Worm (Caenorhabditis elegans): ENCODE data around the gene sri-65.
A peak's percentile ranks its signal among the peaks of the same experiment; 100 is the strongest.
"Not testable (repeated sequence)": the region's sequence is repeated elsewhere in the genome, so short reads cannot be mapped to it uniquely, and the experiment has no call there.

The sri-65 gene

DNA sequence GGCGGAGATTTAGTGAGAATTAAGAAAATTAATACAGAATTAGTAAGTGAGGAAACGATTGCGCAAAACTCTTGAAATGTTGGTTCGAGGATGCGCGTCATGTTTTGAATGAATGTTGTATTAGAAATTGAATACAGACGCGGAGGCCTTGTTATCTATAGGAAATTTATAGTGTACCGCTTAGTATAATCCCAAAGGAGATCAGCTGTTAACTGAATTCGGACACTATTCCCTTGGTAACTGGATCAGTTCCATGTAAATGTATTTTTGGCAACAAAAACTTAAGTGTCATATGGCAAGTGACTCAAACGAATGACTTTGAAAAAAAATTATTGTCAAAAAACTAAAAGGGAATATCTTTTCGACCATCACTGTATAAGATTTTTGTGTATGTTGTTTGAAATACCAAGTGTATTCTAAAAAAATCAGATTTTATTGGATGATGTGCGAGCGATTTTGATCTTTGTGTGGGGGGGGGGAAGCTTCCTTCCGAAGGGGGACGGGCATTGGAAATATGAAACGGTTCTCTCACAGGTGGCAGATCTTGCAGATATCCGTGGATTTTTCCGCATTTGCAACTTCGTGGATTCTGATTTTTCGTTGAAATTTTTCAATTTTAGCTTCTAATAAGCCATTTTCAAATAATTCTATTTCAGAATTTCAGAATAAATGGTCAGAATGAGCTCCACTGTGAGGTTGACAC lies 41.6 kb downstream of the sri-65 start, which contains the start of the genes W08G11.5 and W08G11.1:
Gene W08G11.5, minus strand, starts transcription at position 101 of the 703 bp plus-strand sequence.
Gene W08G11.1, plus strand, starts transcription at position 653 of the 703 bp plus-strand sequence.
- no peak for TF ChIP-seq ceh-90 (tag; optimal IDR thresholded peaks at IDR 0.05)
- TF ChIP-seq lin-15B (tag; optimal IDR thresholded peaks at IDR 0.05) = no peak
- TF ChIP-seq nhr-47 (tag; optimal IDR thresholded peaks at IDR 0.05) = no peak
- no peak for TF ChIP-seq Y116A8C.19 (tag; optimal IDR thresholded peaks at IDR 0.05; ENCODE audit: borderline replicate concordance)
- TF ChIP-seq nhr-76 (tag; optimal IDR thresholded peaks at IDR 0.05) = no peak
- TF ChIP-seq nhr-28 (tag; optimal IDR thresholded peaks at IDR 0.05) = no peak
- no peak for TF ChIP-seq hlh-17 (GFP tag; optimal IDR thresholded peaks at IDR 0.05; ENCODE audit: borderline replicate concordance)
- no peak for TF ChIP-seq pag-3 (tag; optimal IDR thresholded peaks at IDR 0.05; ENCODE audit: borderline replicate concordance, insufficient read depth)

DNA sequence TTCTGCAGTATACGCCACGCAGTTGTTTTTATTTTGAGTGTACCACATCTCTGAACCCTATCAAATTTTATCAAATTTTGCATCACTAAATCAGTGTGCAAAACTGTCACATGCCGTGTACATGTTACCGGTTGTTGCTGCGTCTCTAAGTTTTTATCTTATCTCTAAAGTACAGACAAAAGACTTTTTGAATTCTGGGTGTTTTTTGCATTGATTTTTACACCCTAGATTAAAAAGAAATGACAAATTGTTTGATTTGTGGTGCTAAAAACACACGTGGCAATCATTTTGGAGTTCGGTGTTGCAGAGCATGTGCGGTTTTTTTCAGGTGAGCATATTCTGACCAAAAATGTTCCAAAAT lies 45.9 kb downstream of the sri-65 start, which contains the start of gene nhr-193:
Gene nhr-193, plus strand, starts transcription at position 51 of the 361 bp plus-strand sequence.
- TF ChIP-seq nhr-11 (tag; optimal IDR thresholded peaks at IDR 0.05) = no peak
- TF ChIP-seq C34B4.2 (tag; optimal IDR thresholded peaks at IDR 0.05) = no peak
- no peak for TF ChIP-seq lin-39 (tag; optimal IDR thresholded peaks at IDR 0.05)
- peak in 1 of 2 experiments; percentile 37 for TF ChIP-seq lin-35 (GFP tag; optimal IDR thresholded peaks at IDR 0.05)
- TF ChIP-seq nhr-71 (tag; optimal IDR thresholded peaks at IDR 0.05) = no peak
- no peak for TF ChIP-seq unc-86 (tag; optimal IDR thresholded peaks at IDR 0.05)
- peak; percentile 40 for TF ChIP-seq nhr-20 (tag; optimal IDR thresholded peaks at IDR 0.05)
- peak; percentile 48 for TF ChIP-seq elt-2 (tag; optimal IDR thresholded peaks at IDR 0.05)

DNA sequence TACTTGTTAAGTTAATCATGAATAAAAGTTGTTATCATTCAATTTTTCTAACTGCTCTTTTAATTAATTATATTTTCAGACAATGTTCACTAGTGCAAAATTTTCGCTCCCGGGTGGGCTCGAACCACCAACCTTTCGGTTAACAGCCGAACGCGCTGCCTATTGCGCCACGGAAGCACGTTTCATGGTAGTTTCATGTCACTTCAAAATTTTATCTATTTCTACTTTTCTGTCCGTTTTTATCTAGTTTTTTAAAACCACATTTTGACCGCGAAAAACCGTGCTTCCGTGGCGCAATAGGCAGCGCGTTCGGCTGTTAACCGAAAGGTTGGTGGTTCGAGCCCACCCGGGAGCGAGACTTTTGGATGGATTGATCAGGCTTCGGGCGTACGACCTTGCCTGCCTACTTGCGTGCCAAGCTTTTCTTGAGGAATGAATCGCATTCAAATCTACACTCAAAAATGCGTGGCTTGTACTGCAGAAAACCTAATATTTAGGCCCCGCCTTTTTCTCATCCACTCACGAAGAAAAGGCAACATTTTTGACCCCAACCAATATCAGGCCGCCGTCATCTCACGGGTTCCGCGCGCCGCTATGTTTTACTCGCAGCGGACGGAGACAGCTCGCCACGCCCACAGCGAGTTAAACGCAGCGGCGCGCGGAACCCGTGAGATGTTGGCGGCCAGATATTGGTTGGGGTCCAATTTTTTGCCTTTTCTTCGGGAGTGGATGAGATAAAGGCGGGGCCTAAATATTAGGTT lies 46.5 kb downstream of the sri-65 start:
- peak; percentile 47 for TF ChIP-seq snpc-4 (tag; optimal IDR thresholded peaks at IDR 0.05)
- TF ChIP-seq efl-1 (optimal IDR thresholded peaks at IDR 0.05) = not testable (repeated sequence)
- TF ChIP-seq efl-1 (GFP tag; optimal IDR thresholded peaks at IDR 0.05 in 1 of 2) = peak in 1 of 2 experiments; percentile 7

DNA sequence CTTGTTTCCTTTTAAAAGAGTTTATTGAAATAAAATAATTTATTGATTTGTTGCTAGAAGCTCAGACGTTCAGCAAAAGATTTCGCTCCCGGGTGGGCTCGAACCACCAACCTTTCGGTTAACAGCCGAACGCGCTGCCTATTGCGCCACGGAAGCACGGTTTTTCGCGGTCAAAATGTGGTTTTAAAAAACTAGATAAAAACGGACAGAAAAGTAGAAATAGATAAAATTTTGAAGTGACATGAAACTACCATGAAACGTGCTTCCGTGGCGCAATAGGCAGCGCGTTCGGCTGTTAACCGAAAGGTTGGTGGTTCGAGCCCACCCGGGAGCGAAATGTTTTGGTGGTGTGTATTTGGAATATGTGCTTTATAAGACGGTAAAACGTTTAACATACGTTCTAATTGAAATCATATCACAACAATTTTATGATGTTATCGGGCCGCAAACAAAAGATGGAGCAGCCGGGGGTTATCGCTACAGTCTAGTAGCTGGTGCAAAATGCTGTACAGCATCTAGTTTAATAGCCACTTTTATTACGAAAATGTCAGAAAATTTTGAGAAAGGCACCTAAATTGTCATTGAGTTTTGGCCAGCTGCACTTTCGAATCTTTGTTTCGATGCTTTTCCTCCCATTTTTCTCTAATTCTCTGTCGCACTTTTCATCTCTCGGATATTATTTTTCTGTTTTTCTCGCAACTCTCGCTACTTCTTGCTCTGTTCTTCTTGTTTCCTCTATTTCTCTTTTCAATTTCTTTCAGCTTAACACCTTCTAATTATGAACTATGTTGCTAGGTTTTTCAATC lies 49.7 kb downstream of the sri-65 start, which contains the start of gene slc-9B.2:
Gene slc-9B.2, plus strand, starts transcription at position 756 of the 806 bp plus-strand sequence.
- peak; percentile 4 for TF ChIP-seq nhr-85 (tag)
- TF ChIP-seq nhr-90 (tag; optimal IDR thresholded peaks at IDR 0.05; ENCODE audit: poor library complexity) = peak; percentile 37
- TF ChIP-seq efl-1 (optimal IDR thresholded peaks at IDR 0.05) = peak in 1 of 2 experiments; percentile 7
- not testable (repeated sequence) for TF ChIP-seq efl-1 (GFP tag; optimal IDR thresholded peaks at IDR 0.05 in 1 of 2)
- 0 out of 2 replicates have a peak, but pooled peaks have one; percentile 20 for TF ChIP-seq grh-1 (GFP tag; IDR thresholded peaks at IDR 0.05)

All from whole organism, L1 larva.